Fruit fly (Drosophila melanogaster): Measurements from ENCODE around the gene CG34273.

The CG34273 gene

dm6 chr3R:14478438-14479033, 38.3 kb upstream of the CG34273 start (continued):
- TF ChIP-seq Nf-YC (tag; optimal IDR thresholded peaks at IDR 0.05): peak; percentile 64
- TF ChIP-seq CG17328 (GFP tag; IDR thresholded peaks at IDR 0.05): peak; percentile 76
- no peak for TF ChIP-seq HLHmδ (GFP tag; optimal IDR thresholded peaks at IDR 0.05)
- peak in 1 of 2 experiments; percentile 77 for TF ChIP-seq Hr78 (GFP tag; optimal IDR thresholded peaks at IDR 0.05)
- TF ChIP-seq unc-4 (GFP tag; IDR thresholded peaks at IDR 0.05; ENCODE audit: partially characterized antibody): no peak
- TF ChIP-seq Ravus (GFP tag; IDR thresholded peaks at IDR 0.05): peak; percentile 44
- TF ChIP-seq jigr1 (GFP tag; IDR thresholded peaks at IDR 0.05): no peak
- no peak for TF ChIP-seq Usf (GFP tag; optimal IDR thresholded peaks at IDR 0.05)
- peak; percentile 77 for TF ChIP-seq CG10147 (GFP tag; optimal IDR thresholded peaks at IDR 0.05)
- TF ChIP-seq CG9609 (GFP tag; optimal IDR thresholded peaks at IDR 0.05): no peak
- peak; percentile 16 for TF ChIP-seq HLH54F (GFP tag; optimal IDR thresholded peaks at IDR 0.05)
- no peak for TF ChIP-seq zfh2 (GFP tag; optimal IDR thresholded peaks at IDR 0.05)
- TF ChIP-seq h (optimal IDR thresholded peaks at IDR 0.05): no peak
- TF ChIP-seq CG2712 (tag; optimal IDR thresholded peaks at IDR 0.05): peak; percentile 96
- peak; percentile 78 for TF ChIP-seq sens (GFP tag)
- no peak for TF ChIP-seq slou (GFP tag; optimal IDR thresholded peaks at IDR 0.05)
- TF ChIP-seq br (optimal IDR thresholded peaks at IDR 0.05): no peak
- TF ChIP-seq CG7963 (GFP tag; IDR thresholded peaks at IDR 0.05; ENCODE audit: partially characterized antibody): no peak
- peak; percentile 74 for TF ChIP-seq Xbp1 (GFP tag; optimal IDR thresholded peaks at IDR 0.05)
- TF ChIP-seq NK7.1 (GFP tag; optimal IDR thresholded peaks at IDR 0.05): no peak
- TF ChIP-seq Dip3 (GFP tag; optimal IDR thresholded peaks at IDR 0.05): no peak
- TF ChIP-seq CG12942 (GFP tag; optimal IDR thresholded peaks at IDR 0.05): peak; percentile 34
- TF ChIP-seq Sox100B (GFP tag; optimal IDR thresholded peaks at IDR 0.05): peak; percentile 76
- peak; percentile 18 for TF ChIP-seq CG17568 (GFP tag; optimal IDR thresholded peaks at IDR 0.05)
- peak; percentile 69 for TF ChIP-seq CG9817 (tag; optimal IDR thresholded peaks at IDR 0.05)
- TF ChIP-seq salm (tag; optimal IDR thresholded peaks at IDR 0.05): peak; percentile 64
- peak; percentile 53; the same call in 1 of the 2 replicates for TF ChIP-seq CG14667 (GFP tag; IDR thresholded peaks at IDR 0.05)
- no peak for TF ChIP-seq CG34376 (GFP tag; optimal IDR thresholded peaks at IDR 0.05)
- TF ChIP-seq BEAF-32 (GFP tag; optimal IDR thresholded peaks at IDR 0.05): no peak
- no peak for TF ChIP-seq sc (optimal IDR thresholded peaks at IDR 0.05)
- TF ChIP-seq sc (GFP tag; optimal IDR thresholded peaks at IDR 0.05): peak; percentile 56
- no peak for TF ChIP-seq mld (GFP tag; IDR thresholded peaks at IDR 0.05; ENCODE audit: partially characterized antibody)
- TF ChIP-seq CG10462 (GFP tag; optimal IDR thresholded peaks at IDR 0.05): peak; percentile 22
- peak; percentile 38; the same call in 1 of the 2 replicates for TF ChIP-seq wdn (GFP tag; IDR thresholded peaks at IDR 0.05)
- TF ChIP-seq ERR (GFP tag; optimal IDR thresholded peaks at IDR 0.05): no peak
- 0 out of 2 replicates have a peak, but pooled peaks have one; percentile 53 for TF ChIP-seq gsb (GFP tag; IDR thresholded peaks at IDR 0.05)
- TF ChIP-seq dm (GFP tag; optimal IDR thresholded peaks at IDR 0.05): no peak
- TF ChIP-seq Dip2 (GFP tag; IDR thresholded peaks at IDR 0.05): no peak
- no peak for TF ChIP-seq lov (optimal IDR thresholded peaks at IDR 0.05)
- TF ChIP-seq lov (GFP tag; IDR thresholded peaks at IDR 0.05): no peak
- no peak for TF ChIP-seq Optix (GFP tag; IDR thresholded peaks at IDR 0.05)
- no peak for TF ChIP-seq CG43689 (GFP tag; IDR thresholded peaks at IDR 0.05)
- no peak for TF ChIP-seq bbx (GFP tag; IDR thresholded peaks at IDR 0.05; ENCODE audit: partially characterized antibody)
- no peak for TF ChIP-seq Taf1 (GFP tag; IDR thresholded peaks at IDR 0.05)
- TF ChIP-seq CG10565 (GFP tag; optimal IDR thresholded peaks at IDR 0.05): no peak
- TF ChIP-seq stwl (tag; optimal IDR thresholded peaks at IDR 0.05): peak; percentile 9
- TF ChIP-seq Max (GFP tag; optimal IDR thresholded peaks at IDR 0.05): peak; percentile 68
- 0 out of 3 replicates have a peak, but pooled peaks have one; percentile 34 for TF ChIP-seq CG6175 (GFP tag; IDR thresholded peaks at IDR 0.05)
- no peak for TF ChIP-seq Sin3A (optimal IDR thresholded peaks at IDR 0.05)
- TF ChIP-seq CG30403 (GFP tag; optimal IDR thresholded peaks at IDR 0.05): peak; percentile 85
- no peak for TF ChIP-seq Ets97D (GFP tag; optimal IDR thresholded peaks at IDR 0.05)
- TF ChIP-seq lmd (GFP tag; IDR thresholded peaks at IDR 0.05): peak; percentile 81
